Worm (Caenorhabditis elegans) whole organism, L2 larva: Measurements from ENCODE around the gene F21D5.3.

Experiments used
- C34F6.9 ChIP-seq: fragments of 150-350 bp; optimal IDR thresholded peaks from 2 replicates; lab custom pipeline; 2014; ENCODE audit warnings: missing biosample characterization, missing genetic modification characterization
- ZK546.5 ChIP-seq: sonication (generic microtip); optimal IDR thresholded peaks from 2 replicates; lab custom pipeline; 2017; ENCODE audit warnings: missing biosample characterization, missing genetic modification characterization
- aly-2 ChIP-seq: fragments of 150-350 bp; optimal IDR thresholded peaks from 2 replicates; lab custom pipeline; 2014; ENCODE audit warnings: missing biosample characterization, missing genetic modification characterization
- ama-1 ChIP-seq: fragments of 150-350 bp; optimal IDR thresholded peaks from 2 replicates; lab custom pipeline; 2018; ENCODE audit warnings: inconsistent platforms
- elt-1 ChIP-seq: fragments of 150-350 bp; optimal IDR thresholded peaks from 2 replicates; lab custom pipeline; 2014; ENCODE audit warnings: missing biosample characterization, missing genetic modification characterization
- sma-3 ChIP-seq: sonication (generic microtip); optimal IDR thresholded peaks from 2 replicates; lab custom pipeline; 2016; ENCODE audit warnings: missing genetic modification reagents, missing genetic modification characterization, missing compliant biosample characterization
- unc-39 ChIP-seq: fragments of 150-350 bp; optimal IDR thresholded peaks from 2 replicates; lab custom pipeline; 2014; ENCODE audit warnings: missing biosample characterization, missing genetic modification characterization
- unc-62 ChIP-seq: fragments of 150-350 bp; optimal IDR thresholded peaks from 2 replicates; lab custom pipeline; 2014; ENCODE audit warnings: missing biosample characterization, missing genetic modification reagents, missing genetic modification characterization

DNA sequence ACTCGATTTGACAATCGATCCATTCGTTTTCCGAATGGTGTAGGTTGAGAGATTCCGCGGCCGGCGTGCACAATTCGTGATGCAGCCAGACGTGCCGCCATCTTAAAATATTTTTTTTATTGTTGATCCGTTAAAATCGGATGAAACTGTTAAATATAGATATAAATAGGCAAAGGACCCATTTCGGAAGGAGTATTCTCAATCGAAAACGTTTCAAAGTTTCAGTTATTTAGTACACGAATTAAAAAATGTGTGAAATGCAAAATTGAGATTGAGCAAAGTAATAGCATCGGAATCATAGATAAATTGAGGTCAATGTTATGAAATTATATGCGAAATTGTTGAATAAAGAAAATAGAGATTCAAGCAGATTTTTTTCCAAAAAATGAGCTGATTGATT lies 9.3 kb downstream of the F21D5.3 start, which contains the start of gene mrps-33:
- TF ChIP-seq C34F6.9 (tag; lab: Kevin White, UChicago): no peak
- no peak for TF ChIP-seq elt-1
- no peak for TF ChIP-seq unc-62 (GFP tag; lab: Kevin White, UChicago)
- no peak for TF ChIP-seq ZK546.5 (tag; lab: Kevin White, UChicago)
- no peak for TF ChIP-seq unc-39 (tag; lab: Kevin White, UChicago)
- no peak for TF ChIP-seq ama-1 (lab: Kevin White, UChicago)
- no peak for TF ChIP-seq aly-2 (tag; lab: Kevin White, UChicago)
- TF ChIP-seq sma-3 (GFP tag; lab: Kevin White, UChicago): no peak
